Worm (Caenorhabditis elegans) whole organism, L4 larva: Measurements from ENCODE around the gene lys-6.
A peak's percentile ranks its signal among the peaks of the same experiment; 100 is the strongest.

ENCODE experiments used
- D1046.2 ChIP-seq: fragments of 200-800 bp; sonication (Bioruptor generic); IDR thresholded peaks from 2 replicates; pipeline ENCODE4 v1.3.6; 2022; ENCODE audit warnings: missing genetic modification characterization, missing compliant biosample characterization
- F26F4.8 ChIP-seq: fragments of 200-800 bp; sonication (Bioruptor generic); conservative IDR thresholded peaks from 2 replicates; pipeline ENCODE4 v1.3.6; 2022; ENCODE audit warnings: missing genetic modification characterization, missing compliant biosample characterization
- F37D6.2 ChIP-seq: sonication (generic microtip); optimal IDR thresholded peaks from 2 replicates; lab custom pipeline; 2016; ENCODE audit warnings: mild to moderate bottlenecking, missing genetic modification characterization, missing compliant biosample characterization
- F49E8.2 ChIP-seq: sonication (generic microtip); optimal IDR thresholded peaks from 2 replicates; lab custom pipeline; 2016; ENCODE audit warnings: missing compliant biosample characterization, mild to moderate bottlenecking, missing genetic modification characterization, borderline replicate concordance
- T26A8.4 ChIP-seq: fragments of 200-800 bp; sonication (Bioruptor generic); IDR thresholded peaks from 2 replicates; pipeline ENCODE4 v1.3.6; 2022; ENCODE audit warnings: missing genetic modification characterization, missing compliant biosample characterization
- Y105C5A.15 ChIP-seq: fragments of 200-800 bp; sonication (Bioruptor generic); IDR thresholded peaks from 2 replicates; pipeline ENCODE4 v1.3.6; 2022; ENCODE audit warnings: missing genetic modification characterization, missing compliant biosample characterization
- Y48G9A.11 ChIP-seq: fragments of 200-800 bp; sonication (Bioruptor generic); IDR thresholded peaks from 2 replicates; pipeline ENCODE4 v1.3.6; 2022; ENCODE audit warnings: missing genetic modification reagents, missing genetic modification characterization, missing compliant biosample characterization
- ZK337.2 ChIP-seq: fragments of 200-800 bp; sonication (Bioruptor generic); IDR thresholded peaks from 2 replicates; pipeline ENCODE4 v1.3.6; 2022; ENCODE audit warnings: missing genetic modification reagents, missing genetic modification characterization, missing compliant biosample characterization
- ZK546.5 ChIP-seq, 2 experiments: sonication (generic microtip); optimal IDR thresholded peaks; 2 replicates each; lab custom pipeline; 2017; ENCODE audit warnings: missing biosample characterization in 2 of 2, missing genetic modification characterization in 2 of 2
- aly-2 ChIP-seq: sonication (generic microtip); optimal IDR thresholded peaks from 2 replicates; lab custom pipeline; 2018; ENCODE audit warnings: missing biosample characterization, missing genetic modification characterization
- arid-1 ChIP-seq: fragments of 200-800 bp; sonication (Bioruptor generic); conservative IDR thresholded peaks from 2 replicates; pipeline ENCODE4 v1.3.6; 2022; ENCODE audit warnings: missing genetic modification reagents, missing genetic modification characterization, missing compliant biosample characterization
- ceh-20 ChIP-seq: fragments of 200-800 bp; sonication (Bioruptor generic); IDR thresholded peaks from 2 replicates; pipeline ENCODE4 v1.3.6; 2022; ENCODE audit warnings: missing genetic modification reagents, missing genetic modification characterization, missing compliant biosample characterization
- ceh-28 ChIP-seq: fragments of 150-350 bp; optimal IDR thresholded peaks from 2 replicates; lab custom pipeline; 2014; ENCODE audit warnings: missing biosample characterization, missing genetic modification reagents, missing genetic modification characterization
- ceh-32 ChIP-seq: sonication (generic microtip); optimal IDR thresholded peaks from 2 replicates; lab custom pipeline; 2016; ENCODE audit warnings: mild to moderate bottlenecking, missing genetic modification characterization, missing compliant biosample characterization; ENCODE audit not compliant: poor library complexity
- ceh-44 ChIP-seq: fragments of 200-800 bp; sonication (Bioruptor generic); IDR thresholded peaks from 2 replicates; pipeline ENCODE4 v1.3.6; 2022; ENCODE audit warnings: missing genetic modification reagents, missing genetic modification characterization, missing compliant biosample characterization
- ceh-62 ChIP-seq: sonication (generic microtip); optimal IDR thresholded peaks from 2 replicates; lab custom pipeline; 2017; ENCODE audit warnings: missing biosample characterization, missing genetic modification characterization
- ceh-82 ChIP-seq: sonication (generic microtip); optimal IDR thresholded peaks from 2 replicates; lab custom pipeline; 2017; ENCODE audit warnings: missing biosample characterization, missing genetic modification characterization
- cey-2 ChIP-seq: sonication (generic microtip); optimal IDR thresholded peaks from 3 replicates; lab custom pipeline; 2017; ENCODE audit warnings: missing genetic modification characterization, mild to moderate bottlenecking, missing compliant biosample characterization, antibody characterized with exemption, borderline replicate concordance; ENCODE audit not compliant: insufficient read depth
- daf-12 ChIP-seq: fragments of 150-350 bp; optimal IDR thresholded peaks from 2 replicates; lab custom pipeline; 2014; ENCODE audit warnings: missing biosample characterization, missing genetic modification reagents, missing genetic modification characterization
- daf-16 ChIP-seq, 3 experiments: sonication (generic microtip); optimal IDR thresholded peaks; 2 replicates each; lab custom pipeline; 2016 to 2017; ENCODE audit warnings: missing genetic modification characterization in 3 of 3, missing genetic modification reagents in 3 of 3, mild to moderate bottlenecking in 2 of 3, missing compliant biosample characterization in 2 of 3, missing biosample characterization in 1 of 3, moderate library complexity in 1 of 3
- daf-8 ChIP-seq: fragments of 200-800 bp; sonication (Bioruptor generic); IDR thresholded peaks from 2 replicates; pipeline ENCODE4 v1.3.6; 2022; ENCODE audit warnings: missing genetic modification characterization, missing compliant biosample characterization
- dmd-6 ChIP-seq: fragments of 200-800 bp; sonication (Bioruptor generic); IDR thresholded peaks from 2 replicates; pipeline ENCODE4 v1.3.6; 2022; ENCODE audit warnings: missing genetic modification reagents, missing genetic modification characterization, missing compliant biosample characterization
- dmd-8 ChIP-seq: fragments of 200-800 bp; sonication (Bioruptor generic); IDR thresholded peaks from 2 replicates; pipeline ENCODE4 v1.3.6; 2022; ENCODE audit warnings: missing genetic modification characterization, missing compliant biosample characterization
- dmd-9 ChIP-seq: fragments of 200-800 bp; sonication (Bioruptor generic); IDR thresholded peaks from 2 replicates; pipeline ENCODE4 v1.3.6; 2022; ENCODE audit warnings: missing genetic modification reagents, missing genetic modification characterization, missing compliant biosample characterization
- dpl-1 ChIP-seq: fragments of 150-350 bp; optimal IDR thresholded peaks from 2 replicates; lab custom pipeline; 2014; ENCODE audit warnings: missing biosample characterization, missing genetic modification reagents, missing genetic modification characterization
- egl-27 ChIP-seq: sonication (generic microtip); optimal IDR thresholded peaks from 3 replicates; lab custom pipeline; 2017; ENCODE audit warnings: missing biosample characterization, missing genetic modification reagents, missing genetic modification characterization
- fkh-10 ChIP-seq: fragments of 150-350 bp; optimal IDR thresholded peaks from 2 replicates; lab custom pipeline; 2014; ENCODE audit warnings: missing biosample characterization, missing genetic modification reagents, missing genetic modification characterization
- fos-1 ChIP-seq: fragments of 150-350 bp; optimal IDR thresholded peaks from 2 replicates; lab custom pipeline; 2014; ENCODE audit warnings: missing biosample characterization, missing genetic modification characterization
- hlh-11 ChIP-seq: fragments of 200-800 bp; sonication (Bioruptor generic); optimal IDR thresholded peaks from 2 replicates; lab custom pipeline; 2018; ENCODE audit warnings: mild to moderate bottlenecking, missing genetic modification characterization, missing compliant biosample characterization
- jun-1 ChIP-seq: fragments of 150-350 bp; optimal IDR thresholded peaks from 2 replicates; lab custom pipeline; 2014; ENCODE audit warnings: missing biosample characterization, missing genetic modification reagents, missing genetic modification characterization
- lin-15B ChIP-seq: fragments of 150-350 bp; sonication (generic microtip); optimal IDR thresholded peaks from 3 replicates; lab custom pipeline; 2014; ENCODE audit warnings: missing biosample characterization, missing genetic modification characterization
- lin-38 ChIP-seq: fragments of 200-800 bp; sonication (Bioruptor generic); IDR thresholded peaks from 2 replicates; pipeline ENCODE4 v1.3.6; 2022; ENCODE audit warnings: missing genetic modification reagents, missing genetic modification characterization, missing compliant biosample characterization
- lir-3 ChIP-seq: sonication (generic microtip); optimal IDR thresholded peaks from 2 replicates; lab custom pipeline; 2016; ENCODE audit warnings: mild to moderate bottlenecking, missing genetic modification characterization, missing compliant biosample characterization
- madf-5 ChIP-seq, 2 experiments: fragments of 200-800 bp; sonication (Bioruptor generic); IDR thresholded peaks; 2 replicates each; pipeline ENCODE4 v1.3.6; 2022; ENCODE audit warnings: missing compliant biosample characterization in 2 of 2, missing genetic modification characterization in 2 of 2
- mxl-3 ChIP-seq: fragments of 200-800 bp; sonication (Bioruptor generic); optimal IDR thresholded peaks from 2 replicates; lab custom pipeline; 2018; ENCODE audit warnings: mild to moderate bottlenecking, missing genetic modification characterization, missing compliant biosample characterization
- nhr-10 ChIP-seq: fragments of 150-350 bp; optimal IDR thresholded peaks from 2 replicates; lab custom pipeline; 2014; ENCODE audit warnings: missing biosample characterization, missing genetic modification characterization
- nhr-237 ChIP-seq: sonication (generic microtip); optimal IDR thresholded peaks from 2 replicates; lab custom pipeline; 2017; ENCODE audit warnings: missing biosample characterization, missing genetic modification characterization
- nhr-6 ChIP-seq: fragments of 150-350 bp; optimal IDR thresholded peaks from 2 replicates; lab custom pipeline; 2014; ENCODE audit warnings: missing biosample characterization, missing genetic modification characterization
- php-3 ChIP-seq: fragments of 200-800 bp; sonication (Bioruptor generic); IDR thresholded peaks from 2 replicates; pipeline ENCODE4 v1.3.6; 2022; ENCODE audit warnings: missing genetic modification reagents, missing genetic modification characterization, missing compliant biosample characterization
- pqm-1 ChIP-seq: sonication (generic microtip); optimal IDR thresholded peaks from 2 replicates; lab custom pipeline; 2017; ENCODE audit warnings: missing biosample characterization, missing genetic modification characterization
- rbr-2 ChIP-seq: sonication (generic microtip); optimal IDR thresholded peaks from 2 replicates; lab custom pipeline; 2016; ENCODE audit warnings: missing genotype, missing genetic modification characterization, missing compliant biosample characterization
- sdz-12 ChIP-seq: fragments of 200-800 bp; sonication (Bioruptor generic); optimal IDR thresholded peaks from 2 replicates; lab custom pipeline; 2018; ENCODE audit warnings: mild to moderate bottlenecking, missing genetic modification characterization, missing compliant biosample characterization
- set-16 ChIP-seq: fragments of 200-800 bp; sonication (Bioruptor generic); IDR thresholded peaks from 2 replicates; pipeline ENCODE4 v1.3.6; 2022; ENCODE audit warnings: missing genetic modification reagents, missing genetic modification characterization, missing compliant biosample characterization
- skn-1 ChIP-seq: fragments of 150-350 bp; optimal IDR thresholded peaks from 2 replicates; lab custom pipeline; 2014; ENCODE audit warnings: missing biosample characterization, missing genetic modification characterization
- spr-1 ChIP-seq: sonication (generic microtip); optimal IDR thresholded peaks from 2 replicates; lab custom pipeline; 2016; ENCODE audit warnings: mild to moderate bottlenecking, missing genetic modification characterization, missing compliant biosample characterization
- unc-39 ChIP-seq: sonication (generic microtip); optimal IDR thresholded peaks from 2 replicates; lab custom pipeline; 2017; ENCODE audit warnings: missing biosample characterization, missing genetic modification characterization
- vab-7 ChIP-seq: fragments of 200-800 bp; sonication (Bioruptor generic); IDR thresholded peaks from 2 replicates; pipeline ENCODE4 v1.3.6; 2022; ENCODE audit warnings: missing genetic modification reagents, missing genetic modification characterization, missing compliant biosample characterization
- zag-1 ChIP-seq: fragments of 150-350 bp; optimal IDR thresholded peaks from 2 replicates; lab custom pipeline; 2014; ENCODE audit warnings: missing biosample characterization, missing genetic modification characterization
- zfp-3 ChIP-seq: fragments of 200-800 bp; sonication (Bioruptor generic); conservative IDR thresholded peaks from 2 replicates; pipeline ENCODE4 v1.3.6; 2022; ENCODE audit warnings: missing genetic modification reagents, missing genetic modification characterization, missing compliant biosample characterization
- zip-11 ChIP-seq: fragments of 200-800 bp; sonication (Bioruptor generic); IDR thresholded peaks from 2 replicates; pipeline ENCODE4 v1.3.6; 2022; ENCODE audit warnings: missing genetic modification characterization, missing compliant biosample characterization
- ztf-7 ChIP-seq: fragments of 150-350 bp; optimal IDR thresholded peaks from 2 replicates; lab custom pipeline; 2014; ENCODE audit warnings: missing biosample characterization, missing genetic modification characterization

Gene lys-6

ce11 chrIV:11594191-11594673 is 33.5 kb downstream of the lys-6 start, which contains the start of gene mig-38 (continued):
- peak; percentile 65 for TF ChIP-seq sdz-12 (GFP tag; lab: Kevin White, UChicago)
- TF ChIP-seq daf-8 (GFP tag; lab: Robert Waterston, UW) = no peak
- TF ChIP-seq ztf-7 (tag; lab: Kevin White, UChicago) = no peak
- 0 out of 2 replicates have a peak, but pooled peaks have one; percentile 10 for TF ChIP-seq dmd-9 (GFP tag; lab: Robert Waterston, UW)
- peak; percentile 13; the same call in 1 of the 2 replicates for TF ChIP-seq ceh-20 (GFP tag; lab: Robert Waterston, UW)
- TF ChIP-seq D1046.2 (GFP tag; lab: Robert Waterston, UW) = 0 out of 2 replicates have a peak, but pooled peaks have one; percentile 48
- TF ChIP-seq ceh-32 = no peak
- TF ChIP-seq php-3 (GFP tag; lab: Robert Waterston, UW) = no peak; the same call in 1 of the 2 replicates
- peak; percentile 50 for TF ChIP-seq rbr-2 (tag; lab: Kevin White, UChicago)
- no peak for TF ChIP-seq fkh-10 (GFP tag; lab: Kevin White, UChicago)
- no peak for TF ChIP-seq ceh-28 (tag; lab: Kevin White, UChicago)
- no peak for TF ChIP-seq F49E8.2 (tag; lab: Kevin White, UChicago)
- peak; percentile 5 for TF ChIP-seq dpl-1
- TF ChIP-seq nhr-10 (tag; lab: Kevin White, UChicago) = no peak
- TF ChIP-seq F26F4.8 (GFP tag; lab: Robert Waterston, UW) = no peak
- no peak for TF ChIP-seq ceh-44
- TF ChIP-seq zag-1 = no peak
- TF ChIP-seq nhr-237 (tag; lab: Kevin White, UChicago) = no peak
- no peak for TF ChIP-seq vab-7 (GFP tag; lab: Robert Waterston, UW)
- peak; percentile 1 for TF ChIP-seq lir-3 (tag; lab: Kevin White, UChicago)
- TF ChIP-seq ceh-62 (tag; lab: Kevin White, UChicago) = no peak
- TF ChIP-seq unc-39 (tag; lab: Kevin White, UChicago) = no peak
- no peak for TF ChIP-seq skn-1 (tag; lab: Kevin White, UChicago)
- TF ChIP-seq ZK546.5 (tag; optimal IDR thresholded peaks at IDR 0.05; lab: Kevin White, UChicago) = no peak
- no peak for TF ChIP-seq egl-27
- TF ChIP-seq pqm-1 (tag; lab: Kevin White, UChicago) = peak; percentile 11
- TF ChIP-seq mxl-3 = peak; percentile 92
- peak; percentile 45 for TF ChIP-seq arid-1 (GFP tag; lab: Robert Waterston, UW)
- peak; percentile 7; the same call in 1 of the 2 replicates for TF ChIP-seq lin-38 (GFP tag; lab: Robert Waterston, UW)
- TF ChIP-seq set-16 = peak; percentile 79
- TF ChIP-seq T26A8.4 (GFP tag; lab: Robert Waterston, UW) = no peak
- no peak for TF ChIP-seq aly-2 (tag; lab: Kevin White, UChicago)
- 0 out of 2 replicates have a peak, but pooled peaks have one; percentile 63 for TF ChIP-seq Y105C5A.15 (GFP tag; lab: Robert Waterston, UW)
- TF ChIP-seq daf-16 (GFP tag; optimal IDR thresholded peaks at IDR 0.05; lab: Kevin White, UChicago) = peak; percentile 1 to 18
- TF ChIP-seq daf-16 (tag; optimal IDR thresholded peaks at IDR 0.05; lab: Kevin White, UChicago) = peak; percentile 55
- no peak for TF ChIP-seq ceh-82
- no peak for TF ChIP-seq Y48G9A.11 (GFP tag; lab: Robert Waterston, UW)
- TF ChIP-seq fos-1 = no peak
- no peak for TF ChIP-seq cey-2 (tag; lab: Kevin White, UChicago)
- no peak for TF ChIP-seq zip-11 (GFP tag; lab: Robert Waterston, UW)
- TF ChIP-seq spr-1 (tag; lab: Kevin White, UChicago) = peak; percentile 8
- no peak for TF ChIP-seq lin-15B (tag; lab: Kevin White, UChicago)
- TF ChIP-seq jun-1 (tag; lab: Kevin White, UChicago) = no peak
- no peak for TF ChIP-seq madf-5 (GFP tag; IDR thresholded peaks at IDR 0.05; lab: Robert Waterston, UW)
- no peak; the same call in 1 of the 2 replicates for TF ChIP-seq dmd-8 (GFP tag; lab: Robert Waterston, UW)
- peak; percentile 81 for TF ChIP-seq hlh-11 (tag; lab: Kevin White, UChicago)
- TF ChIP-seq nhr-6 (tag; lab: Kevin White, UChicago) = no peak
- TF ChIP-seq zfp-3 (GFP tag; lab: Robert Waterston, UW) = 0 out of 2 replicates have a peak, but pooled peaks have one; percentile 36
- no peak for TF ChIP-seq ZK337.2 (GFP tag; lab: Robert Waterston, UW)
- TF ChIP-seq F37D6.2 = no peak
- no peak for TF ChIP-seq daf-12
- TF ChIP-seq dmd-6 (GFP tag; lab: Robert Waterston, UW) = peak; percentile 39
